Fruit fly (Drosophila melanogaster) whole organism, embryonic: ENCODE measurements around the gene CG44271.
A peak's percentile ranks its signal among the peaks of the same experiment; 100 is the strongest.

ENCODE experiments used
- Atf6 ChIP-seq: fragments of 200-800 bp; sonication (Bioruptor generic); IDR thresholded peaks from 2 replicates; pipeline ENCODE4 v1.3.6; 2022; ENCODE audit warnings: missing biosample characterization, missing genetic modification characterization
- Bdp1 ChIP-seq: fragments of 200-800 bp; sonication (Bioruptor generic); optimal IDR thresholded peaks from 3 replicates; lab custom pipeline; 2016; ENCODE audit warnings: missing biosample characterization, missing genetic modification characterization
- CG10366 ChIP-seq: fragments of 200-800 bp; sonication (Bioruptor generic); IDR thresholded peaks from 2 replicates; pipeline ENCODE4 v1.3.6; 2022; ENCODE audit warnings: missing biosample characterization, missing genetic modification characterization
- CG11247 ChIP-seq: fragments of 200-800 bp; sonication (Bioruptor generic); IDR thresholded peaks from 2 replicates; pipeline ENCODE4 v1.3.6; 2022; ENCODE audit warnings: missing biosample characterization, missing genetic modification characterization
- CG12299 ChIP-seq: fragments of 200-800 bp; sonication (Bioruptor generic); optimal IDR thresholded peaks from 2 replicates; lab custom pipeline; 2018; ENCODE audit warnings: missing biosample characterization, mild to moderate bottlenecking, missing genetic modification characterization
- CG1529 ChIP-seq: fragments of 200-800 bp; sonication (Bioruptor generic); optimal IDR thresholded peaks from 3 replicates; lab custom pipeline; 2018; ENCODE audit warnings: missing biosample characterization, missing genetic modification characterization
- CG15601 ChIP-seq: fragments of 200-800 bp; sonication (Bioruptor generic); optimal IDR thresholded peaks from 3 replicates; lab custom pipeline; 2019; ENCODE audit warnings: missing biosample characterization, mild to moderate bottlenecking, missing genetic modification characterization, moderate library complexity
- CG15696 ChIP-seq: fragments of 200-800 bp; sonication (Bioruptor generic); optimal IDR thresholded peaks from 2 replicates; lab custom pipeline; 2019; ENCODE audit warnings: missing biosample characterization, mild to moderate bottlenecking, missing genetic modification characterization, moderate library complexity
- CG16779 ChIP-seq: fragments of 200-800 bp; sonication (Bioruptor generic); IDR thresholded peaks from 2 replicates; pipeline ENCODE4 v1.3.6; 2022; ENCODE audit warnings: missing biosample characterization, missing genetic modification characterization
- CG16813 ChIP-seq: fragments of 200-800 bp; sonication (Bioruptor generic); IDR thresholded peaks from 3 replicates; pipeline ENCODE4 v1.3.6; 2022; ENCODE audit warnings: missing biosample characterization, missing genetic modification characterization; ENCODE audit not compliant: partially characterized antibody
- CG17829 ChIP-seq: fragments of 200-800 bp; optimal IDR thresholded peaks from 2 replicates; lab custom pipeline; 2019; ENCODE audit warnings: missing biosample characterization, mild to moderate bottlenecking, missing genetic modification characterization, moderate library complexity
- CG2199 ChIP-seq: fragments of 200-800 bp; sonication (Bioruptor generic); IDR thresholded peaks from 3 replicates; pipeline ENCODE4 v1.3.6; 2022; ENCODE audit warnings: missing biosample characterization, missing genetic modification characterization
- CG2202 ChIP-seq: fragments of 200-800 bp; sonication (Bioruptor generic); optimal IDR thresholded peaks from 2 replicates; lab custom pipeline; 2018; ENCODE audit warnings: missing biosample characterization, mild to moderate bottlenecking, missing genetic modification characterization
- CG34224 ChIP-seq: fragments of 200-800 bp; sonication (Bioruptor generic); IDR thresholded peaks from 3 replicates; pipeline ENCODE4 v1.3.6; 2022; ENCODE audit warnings: missing biosample characterization, missing genetic modification characterization; ENCODE audit not compliant: partially characterized antibody
- CG7963 ChIP-seq: fragments of 200-800 bp; sonication (Bioruptor generic); IDR thresholded peaks from 3 replicates; pipeline ENCODE4 v1.3.6; 2022; ENCODE audit warnings: missing biosample characterization, missing genetic modification characterization; ENCODE audit not compliant: partially characterized antibody
- CTCF ChIP-seq: fragments of 200-800 bp; sonication (Bioruptor generic); optimal IDR thresholded peaks from 2 replicates; lab custom pipeline; 2017; ENCODE audit warnings: missing biosample characterization, mild to moderate bottlenecking, missing genetic modification characterization, moderate library complexity
- Chrac-16 ChIP-seq: fragments of 200-800 bp; sonication (Bioruptor generic); optimal IDR thresholded peaks from 3 replicates; lab custom pipeline; 2016; ENCODE audit warnings: missing biosample characterization, missing genetic modification characterization
- Dek ChIP-seq: fragments of 200-800 bp; sonication (Bioruptor generic); optimal IDR thresholded peaks from 3 replicates; lab custom pipeline; 2019; ENCODE audit warnings: missing biosample characterization, mild to moderate bottlenecking, missing genetic modification characterization, moderate library complexity
- HmgD ChIP-seq: fragments of 200-800 bp; sonication (Bioruptor generic); optimal IDR thresholded peaks from 3 replicates; lab custom pipeline; 2016; ENCODE audit warnings: missing biosample characterization, missing genetic modification characterization
- Mad ChIP-seq: fragments of 200-800 bp; sonication (Bioruptor generic); optimal IDR thresholded peaks from 2 replicates; lab custom pipeline; 2016; ENCODE audit warnings: missing biosample characterization, missing genetic modification characterization
- Myb ChIP-seq: fragments of 200-800 bp; sonication (Bioruptor generic); optimal IDR thresholded peaks from 2 replicates; lab custom pipeline; 2016; ENCODE audit warnings: missing biosample characterization, missing genetic modification characterization
- Neu2 ChIP-seq: fragments of 200-800 bp; sonication (Bioruptor generic); optimal IDR thresholded peaks from 3 replicates; lab custom pipeline; 2016; ENCODE audit warnings: missing biosample characterization, missing genetic modification characterization, borderline replicate concordance
- Nf-YC ChIP-seq: fragments of 200-800 bp; optimal IDR thresholded peaks from 3 replicates; lab custom pipeline; 2019; ENCODE audit warnings: missing biosample characterization, mild to moderate bottlenecking, missing genetic modification characterization, moderate library complexity
- Ptx1 ChIP-seq: fragments of 200-800 bp; sonication (Bioruptor generic); IDR thresholded peaks from 2 replicates; pipeline ENCODE4 v1.3.6; 2022; ENCODE audit warnings: missing biosample characterization, missing genetic modification characterization
- Ravus ChIP-seq: fragments of 200-800 bp; sonication (Bioruptor generic); IDR thresholded peaks from 2 replicates; pipeline ENCODE4 v1.3.6; 2022; ENCODE audit warnings: missing biosample characterization, missing genetic modification characterization
- Sry-δ ChIP-seq: fragments of 200-800 bp; sonication (Bioruptor generic); optimal IDR thresholded peaks from 2 replicates; lab custom pipeline; 2016; ENCODE audit warnings: missing biosample characterization, missing genetic modification characterization
- Stat92E ChIP-seq, 3 experiments: fragments of >200 bp in 2 of 3; fragments of 200-800 bp in 1 of 3; sonication (Bioruptor generic) in 1 of 3; optimal IDR thresholded peaks; 2 replicates each; lab custom pipeline; 2017 to 2019; ENCODE audit warnings: missing biosample characterization in 3 of 3, missing genetic modification characterization in 3 of 3, mild to moderate bottlenecking in 1 of 3, moderate library complexity in 1 of 3
- Xbp1 ChIP-seq: fragments of 200-800 bp; sonication (Bioruptor generic); optimal IDR thresholded peaks from 3 replicates; lab custom pipeline; 2016; ENCODE audit warnings: missing biosample characterization, mild to moderate bottlenecking, missing genetic modification characterization
- amos ChIP-seq: fragments of 200-800 bp; sonication (Bioruptor generic); IDR thresholded peaks from 2 replicates; pipeline ENCODE4 v1.3.6; 2022; ENCODE audit warnings: missing biosample characterization, missing genetic modification characterization; ENCODE audit not compliant: partially characterized antibody
- bab2 ChIP-seq: fragments of 200-800 bp; sonication (Bioruptor generic); optimal IDR thresholded peaks from 2 replicates; lab custom pipeline; 2016; ENCODE audit warnings: missing biosample characterization, missing genetic modification characterization
- br ChIP-seq: fragments of >200 bp; optimal IDR thresholded peaks from 2 replicates; lab custom pipeline; 2017
- disco-r ChIP-seq: fragments of 200-800 bp; sonication (Bioruptor generic); optimal IDR thresholded peaks from 2 replicates; lab custom pipeline; 2016; ENCODE audit warnings: missing biosample characterization, missing genetic modification characterization
- dmrt11E ChIP-seq: fragments of 200-800 bp; sonication (Bioruptor generic); optimal IDR thresholded peaks from 3 replicates; lab custom pipeline; 2018; ENCODE audit warnings: missing biosample characterization, mild to moderate bottlenecking, missing genetic modification characterization, moderate library complexity
- exex ChIP-seq: fragments of 200-800 bp; sonication (Bioruptor generic); optimal IDR thresholded peaks from 4 replicates; lab custom pipeline; 2018; ENCODE audit warnings: missing biosample characterization, mild to moderate bottlenecking, missing genetic modification characterization, moderate library complexity
- hkb ChIP-seq, 2 experiments: fragments of 200-800 bp in 1 of 2; fragments of >200 bp in 1 of 2; sonication (Bioruptor generic) in 1 of 2; IDR thresholded peaks in 1 of 2; optimal IDR thresholded peaks in 1 of 2; 2 replicates each; pipeline versions ENCODE4 v1.3.6 to Lab custom; 2017 to 2022; ENCODE audit warnings: missing biosample characterization in 1 of 2, missing genetic modification characterization in 1 of 2
- kay ChIP-seq: fragments of 200-800 bp; sonication (Bioruptor generic); optimal IDR thresholded peaks from 2 replicates; lab custom pipeline; 2016; ENCODE audit warnings: missing biosample characterization, missing genetic modification characterization
- klu ChIP-seq: fragments of 200-800 bp; sonication (Bioruptor generic); IDR thresholded peaks from 2 replicates; pipeline ENCODE4 v1.3.6; 2022; ENCODE audit warnings: missing biosample characterization, missing genetic modification characterization
- lbe ChIP-seq: fragments of 200-800 bp; sonication (Bioruptor generic); optimal IDR thresholded peaks from 2 replicates; lab custom pipeline; 2016; ENCODE audit warnings: missing biosample characterization, mild to moderate bottlenecking, missing genetic modification characterization
- luna ChIP-seq: fragments of 200-800 bp; sonication (Bioruptor generic); optimal IDR thresholded peaks from 2 replicates; lab custom pipeline; 2016; ENCODE audit warnings: missing biosample characterization, missing genetic modification characterization
- maf-S ChIP-seq: fragments of 200-800 bp; sonication (Bioruptor generic); optimal IDR thresholded peaks from 2 replicates; lab custom pipeline; 2016; ENCODE audit warnings: missing biosample characterization, missing genetic modification characterization
- onecut ChIP-seq: fragments of 200-800 bp; sonication (Bioruptor generic); IDR thresholded peaks from 2 replicates; pipeline ENCODE4 v1.3.6; 2022; ENCODE audit warnings: missing biosample characterization, missing genetic modification characterization
- pan ChIP-seq, 4 experiments: fragments of >200 bp in 3 of 4; fragments of 200-800 bp in 1 of 4; sonication (Bioruptor generic) in 1 of 4; optimal IDR thresholded peaks in 3 of 4; IDR thresholded peaks in 1 of 4; 2 replicates each; pipeline versions ENCODE4 v1.3.6 to Lab custom; 2017 to 2022; ENCODE audit warnings: missing biosample characterization in 2 of 4, missing genetic modification characterization in 2 of 4, mixed read lengths in 1 of 4
- pita ChIP-seq: fragments of 200-800 bp; sonication (Bioruptor generic); optimal IDR thresholded peaks from 2 replicates; lab custom pipeline; 2017; ENCODE audit warnings: missing biosample characterization, mild to moderate bottlenecking, missing genetic modification characterization
- ranshi ChIP-seq: fragments of 200-800 bp; sonication (Bioruptor generic); IDR thresholded peaks from 2 replicates; pipeline ENCODE4 v1.3.6; 2022; ENCODE audit warnings: missing biosample characterization, missing genetic modification characterization
- sisA ChIP-seq: fragments of 200-800 bp; sonication (Bioruptor generic); IDR thresholded peaks from 2 replicates; pipeline ENCODE4 v1.3.6; 2022; ENCODE audit warnings: missing biosample characterization, missing genetic modification characterization
- tin ChIP-seq: fragments of 200-800 bp; sonication (Bioruptor generic); optimal IDR thresholded peaks from 3 replicates; lab custom pipeline; 2016; ENCODE audit warnings: missing biosample characterization, missing genetic modification characterization
- tna ChIP-seq: fragments of 200-800 bp; sonication (Bioruptor generic); IDR thresholded peaks from 2 replicates; pipeline ENCODE4 v1.3.6; 2022; ENCODE audit warnings: missing biosample characterization, missing genetic modification characterization; ENCODE audit not compliant: partially characterized antibody
- zen2 ChIP-seq: fragments of 200-800 bp; sonication (Bioruptor generic); IDR thresholded peaks from 3 replicates; pipeline ENCODE4 v1.3.6; 2022; ENCODE audit warnings: missing biosample characterization, missing genetic modification characterization; ENCODE audit not compliant: partially characterized antibody

Gene CG44271

dm6 chr2L:6747814-6748213, at the start of gene CG44271:
TSS of gene CG44271 (minus strand) at chr2L:6747914.
- TF ChIP-seq maf-S, result no peak
- no peak for TF ChIP-seq ranshi (GFP tag; lab: Robert Waterston, UW)
- TF ChIP-seq Neu2, result no peak
- TF ChIP-seq Myb, result no peak

dm6 chr2L:6797408-6797807, 49.7 kb upstream of the CG44271 start:
- TF ChIP-seq CTCF (GFP tag; lab: Kevin White, UChicago) (peak; percentile 99), CG34224 (GFP tag; lab: Robert Waterston, UW) (0 out of 3 replicates have a peak, but pooled peaks have one; percentile 17), CG10366 (GFP tag; lab: Robert Waterston, UW) (peak; percentile 20; the same call in 1 of the 2 replicates), kay (GFP tag; lab: Kevin White, UChicago) (peak; percentile 26), CG2202 (no peak), CG2199 (peak; percentile 94), Sry-δ (peak; percentile 53), klu (GFP tag; lab: Robert Waterston, UW) (no peak), Ptx1 (GFP tag; lab: Robert Waterston, UW) (0 out of 2 replicates have a peak, but pooled peaks have one; percentile 38), zen2 (no peak), Chrac-16 (GFP tag; lab: Kevin White, UChicago) (peak; percentile 46), br (lab: Kevin White, UChicago) (no peak), CG7963 (GFP tag; lab: Robert Waterston, UW) (no peak), tna (GFP tag; lab: Robert Waterston, UW) (peak; percentile 30; the same call in 1 of the 2 replicates), CG1529 (GFP tag; lab: Kevin White, UChicago) (no peak), disco-r (peak; percentile 43), HmgD (GFP tag; lab: Kevin White, UChicago) (peak; percentile 69), hkb (optimal IDR thresholded peaks at IDR 0.05; lab: Kevin White, UChicago) (peak; percentile 66), hkb (GFP tag; IDR thresholded peaks at IDR 0.05; lab: Robert Waterston, UW) (no peak), Stat92E (GFP tag; optimal IDR thresholded peaks at IDR 0.05; lab: Kevin White, UChicago) (peak in 1 of 3 experiments; percentile 47), Dek (tag; lab: Kevin White, UChicago) (peak; percentile 44), bab2 (GFP tag; lab: Kevin White, UChicago) (peak; percentile 30), exex (peak; percentile 59), Xbp1 (peak; percentile 75), CG17829 (peak; percentile 72), pan (optimal IDR thresholded peaks at IDR 0.05; lab: Kevin White, UChicago) (no peak), pan (GFP tag; optimal IDR thresholded peaks at IDR 0.05 in 1 of 2, IDR thresholded peaks at IDR 0.05 in 1 of 2) (peak in 1 of 2 experiments; percentile 30), CG16813 (GFP tag; lab: Robert Waterston, UW) (peak; percentile 41; the same call in 1 of the 3 replicates), luna (no peak), Bdp1 (GFP tag; lab: Kevin White, UChicago) (peak; percentile 52), sisA (GFP tag; lab: Robert Waterston, UW) (peak; percentile 43; the same call in 1 of the 2 replicates), CG12299 (peak; percentile 16), lbe (no peak), onecut (GFP tag; lab: Robert Waterston, UW) (peak; percentile 69), CG16779 (GFP tag; lab: Robert Waterston, UW) (peak; percentile 40; the same call in 1 of the 2 replicates), pita (GFP tag; lab: Kevin White, UChicago) (peak; percentile 89), Atf6 (peak; percentile 18; the same call in 1 of the 2 replicates), tin (peak; percentile 41), CG15696 (peak; percentile 55), dmrt11E (tag; lab: Kevin White, UChicago) (peak; percentile 25), Ravus (GFP tag; lab: Robert Waterston, UW) (no peak), Mad (GFP tag; lab: Kevin White, UChicago) (peak; percentile 39), CG11247 (GFP tag; lab: Robert Waterston, UW) (peak; percentile 47), CG15601 (tag; lab: Kevin White, UChicago) (peak; percentile 65), amos (GFP tag; lab: Robert Waterston, UW) (peak; percentile 60; the same call in 1 of the 2 replicates), Nf-YC (tag; lab: Kevin White, UChicago) (peak; percentile 35)
